Worm (Caenorhabditis elegans) whole organism, L4 larva: ENCODE results near the gene srx-17.

Source experiments
- D1046.2 ChIP-seq: fragments of 200-800 bp; sonication (Bioruptor generic); IDR thresholded peaks from 2 replicates; pipeline ENCODE4 v1.3.6; 2022; ENCODE audit warnings: missing genetic modification characterization, missing compliant biosample characterization
- F10B5.3 ChIP-seq: sonication (generic microtip); optimal IDR thresholded peaks from 2 replicates; lab custom pipeline; 2016; ENCODE audit warnings: mild to moderate bottlenecking, missing genetic modification characterization, missing compliant biosample characterization
- F37D6.2 ChIP-seq: sonication (generic microtip); optimal IDR thresholded peaks from 2 replicates; lab custom pipeline; 2016; ENCODE audit warnings: mild to moderate bottlenecking, missing genetic modification characterization, missing compliant biosample characterization
- F49E8.2 ChIP-seq: sonication (generic microtip); optimal IDR thresholded peaks from 2 replicates; lab custom pipeline; 2016; ENCODE audit warnings: missing compliant biosample characterization, mild to moderate bottlenecking, missing genetic modification characterization, borderline replicate concordance
- Y5F2A.4 ChIP-seq: fragments of 200-800 bp; sonication (Bioruptor generic); optimal IDR thresholded peaks from 2 replicates; lab custom pipeline; 2018; ENCODE audit warnings: mild to moderate bottlenecking, missing genetic modification characterization, missing compliant biosample characterization
- Y75B8A.6 ChIP-seq: fragments of 200-800 bp; sonication (Bioruptor generic); IDR thresholded peaks from 2 replicates; pipeline ENCODE4 v1.3.6; 2022; ENCODE audit warnings: missing genetic modification reagents, missing genetic modification characterization, missing compliant biosample characterization
- aha-1 ChIP-seq: fragments of 150-350 bp; peaks from one replicate; lab custom pipeline; 2014; ENCODE audit warnings: missing biosample characterization, missing genetic modification characterization
- ceh-32 ChIP-seq: sonication (generic microtip); optimal IDR thresholded peaks from 2 replicates; lab custom pipeline; 2016; ENCODE audit warnings: mild to moderate bottlenecking, missing genetic modification characterization, missing compliant biosample characterization; ENCODE audit not compliant: poor library complexity
- ceh-62 ChIP-seq: sonication (generic microtip); optimal IDR thresholded peaks from 2 replicates; lab custom pipeline; 2017; ENCODE audit warnings: missing biosample characterization, missing genetic modification characterization
- ces-1 ChIP-seq: fragments of 150-350 bp; sonication (generic microtip); optimal IDR thresholded peaks from 4 replicates; lab custom pipeline; 2014; ENCODE audit warnings: missing biosample characterization, missing genetic modification reagents, missing genetic modification characterization
- daf-16 ChIP-seq, 3 experiments: sonication (generic microtip); optimal IDR thresholded peaks; 2 replicates each; lab custom pipeline; 2016 to 2017; ENCODE audit warnings: missing genetic modification characterization in 3 of 3, missing genetic modification reagents in 3 of 3, mild to moderate bottlenecking in 2 of 3, missing compliant biosample characterization in 2 of 3, missing biosample characterization in 1 of 3, moderate library complexity in 1 of 3
- dmd-6 ChIP-seq: fragments of 200-800 bp; sonication (Bioruptor generic); IDR thresholded peaks from 2 replicates; pipeline ENCODE4 v1.3.6; 2022; ENCODE audit warnings: missing genetic modification reagents, missing genetic modification characterization, missing compliant biosample characterization
- egl-27 ChIP-seq: sonication (generic microtip); optimal IDR thresholded peaks from 3 replicates; lab custom pipeline; 2017; ENCODE audit warnings: missing biosample characterization, missing genetic modification reagents, missing genetic modification characterization
- fkh-10 ChIP-seq: fragments of 150-350 bp; optimal IDR thresholded peaks from 2 replicates; lab custom pipeline; 2014; ENCODE audit warnings: missing biosample characterization, missing genetic modification reagents, missing genetic modification characterization
- hmg-1.1 ChIP-seq: fragments of 200-800 bp; sonication (Bioruptor generic); IDR thresholded peaks from 2 replicates; pipeline ENCODE4 v1.3.6; 2022; ENCODE audit warnings: missing genetic modification reagents, missing genetic modification characterization, missing compliant biosample characterization
- jun-1 ChIP-seq: fragments of 150-350 bp; optimal IDR thresholded peaks from 2 replicates; lab custom pipeline; 2014; ENCODE audit warnings: missing biosample characterization, missing genetic modification reagents, missing genetic modification characterization
- lin-1 ChIP-seq: fragments of 200-800 bp; sonication (Bioruptor generic); IDR thresholded peaks from 2 replicates; pipeline ENCODE4 v1.3.6; 2022; ENCODE audit warnings: missing genetic modification reagents, missing genetic modification characterization, missing compliant biosample characterization
- lin-13 ChIP-seq: fragments of 150-350 bp; optimal IDR thresholded peaks from 2 replicates; lab custom pipeline; 2014; ENCODE audit warnings: missing biosample characterization, missing genetic modification reagents, missing genetic modification characterization
- lin-38 ChIP-seq: fragments of 200-800 bp; sonication (Bioruptor generic); IDR thresholded peaks from 2 replicates; pipeline ENCODE4 v1.3.6; 2022; ENCODE audit warnings: missing genetic modification reagents, missing genetic modification characterization, missing compliant biosample characterization
- lin-39 ChIP-seq: fragments of 150-350 bp; optimal IDR thresholded peaks from 2 replicates; lab custom pipeline; 2014; ENCODE audit warnings: missing biosample characterization, missing genetic modification reagents, missing genetic modification characterization
- lsy-2 ChIP-seq, 2 experiments: fragments of 150-350 bp in 1 of 2; sonication (generic microtip) in 1 of 2; optimal IDR thresholded peaks; 2 replicates each; lab custom pipeline; 2014 to 2017; ENCODE audit warnings: missing biosample characterization in 2 of 2, missing genetic modification characterization in 2 of 2
- mdl-1 ChIP-seq, 2 experiments: fragments of 150-350 bp in 1 of 2; sonication (generic microtip) in 1 of 2; optimal IDR thresholded peaks; 2 replicates each; lab custom pipeline; 2014 to 2017; ENCODE audit warnings: missing biosample characterization in 2 of 2, missing genetic modification characterization in 2 of 2
- mdt-29 ChIP-seq: fragments of 200-800 bp; sonication (Bioruptor generic); IDR thresholded peaks from 2 replicates; pipeline ENCODE4 v1.3.6; 2022; ENCODE audit warnings: missing genetic modification reagents, missing genetic modification characterization, missing compliant biosample characterization
- mep-1 ChIP-seq: fragments of 150-350 bp; sonication (generic microtip); optimal IDR thresholded peaks from 3 replicates; lab custom pipeline; 2014; ENCODE audit warnings: missing biosample characterization, missing genetic modification characterization
- mes-2 ChIP-seq: sonication (generic microtip); optimal IDR thresholded peaks from 2 replicates; lab custom pipeline; 2016; ENCODE audit warnings: missing genotype, mild to moderate bottlenecking, missing genetic modification characterization, missing compliant biosample characterization; ENCODE audit not compliant: poor library complexity, severe bottlenecking
- mxl-3 ChIP-seq: fragments of 200-800 bp; sonication (Bioruptor generic); optimal IDR thresholded peaks from 2 replicates; lab custom pipeline; 2018; ENCODE audit warnings: mild to moderate bottlenecking, missing genetic modification characterization, missing compliant biosample characterization
- nhr-11 ChIP-seq: fragments of 150-350 bp; optimal IDR thresholded peaks from 2 replicates; lab custom pipeline; 2014; ENCODE audit warnings: missing biosample characterization, missing genetic modification characterization
- nhr-111 ChIP-seq: fragments of 200-800 bp; sonication (Bioruptor generic); optimal IDR thresholded peaks from 2 replicates; lab custom pipeline; 2018; ENCODE audit warnings: mild to moderate bottlenecking, missing genetic modification characterization, missing compliant biosample characterization
- nhr-237 ChIP-seq: sonication (generic microtip); optimal IDR thresholded peaks from 2 replicates; lab custom pipeline; 2017; ENCODE audit warnings: missing biosample characterization, missing genetic modification characterization
- nhr-28 ChIP-seq: fragments of 150-350 bp; optimal IDR thresholded peaks from 2 replicates; lab custom pipeline; 2014; ENCODE audit warnings: missing biosample characterization, missing genetic modification characterization
- nhr-48 ChIP-seq: sonication (generic microtip); optimal IDR thresholded peaks from 2 replicates; lab custom pipeline; 2016; ENCODE audit warnings: mild to moderate bottlenecking, missing genetic modification characterization, missing compliant biosample characterization
- nhr-6 ChIP-seq: fragments of 150-350 bp; optimal IDR thresholded peaks from 2 replicates; lab custom pipeline; 2014; ENCODE audit warnings: missing biosample characterization, missing genetic modification characterization
- pha-4 ChIP-seq, 2 experiments: fragments of 150-350 bp in 1 of 2; fragments of 200-800 bp in 1 of 2; sonication (Bioruptor generic) in 1 of 2; IDR thresholded peaks in 1 of 2; optimal IDR thresholded peaks in 1 of 2; 2 replicates each; pipeline versions ENCODE4 v1.3.6 to Lab custom; 2014 to 2022; ENCODE audit warnings: missing genetic modification characterization in 2 of 2, missing genetic modification reagents in 2 of 2, missing biosample characterization in 1 of 2, missing compliant biosample characterization in 1 of 2
- php-3 ChIP-seq: fragments of 200-800 bp; sonication (Bioruptor generic); IDR thresholded peaks from 2 replicates; pipeline ENCODE4 v1.3.6; 2022; ENCODE audit warnings: missing genetic modification reagents, missing genetic modification characterization, missing compliant biosample characterization
- pqm-1 ChIP-seq: sonication (generic microtip); optimal IDR thresholded peaks from 2 replicates; lab custom pipeline; 2017; ENCODE audit warnings: missing biosample characterization, missing genetic modification characterization
- rbr-2 ChIP-seq: sonication (generic microtip); optimal IDR thresholded peaks from 2 replicates; lab custom pipeline; 2016; ENCODE audit warnings: missing genotype, missing genetic modification characterization, missing compliant biosample characterization
- saeg-2 ChIP-seq: fragments of 200-800 bp; sonication (Bioruptor generic); IDR thresholded peaks from 2 replicates; pipeline ENCODE4 v1.3.6; 2022; ENCODE audit warnings: missing genetic modification reagents, missing genetic modification characterization, missing compliant biosample characterization
- snpc-1.2 ChIP-seq: fragments of 200-800 bp; sonication (Bioruptor generic); IDR thresholded peaks from 2 replicates; pipeline ENCODE4 v1.3.6; 2022; ENCODE audit warnings: missing genetic modification reagents, missing genetic modification characterization, missing compliant biosample characterization
- spr-1 ChIP-seq: sonication (generic microtip); optimal IDR thresholded peaks from 2 replicates; lab custom pipeline; 2016; ENCODE audit warnings: mild to moderate bottlenecking, missing genetic modification characterization, missing compliant biosample characterization
- unc-39 ChIP-seq: sonication (generic microtip); optimal IDR thresholded peaks from 2 replicates; lab custom pipeline; 2017; ENCODE audit warnings: missing biosample characterization, missing genetic modification characterization
- unc-62 ChIP-seq, 3 experiments: fragments of 150-350 bp in 1 of 3; sonication (generic microtip); optimal IDR thresholded peaks in 2 of 3; peaks in 1 of 3; 1 replicate in 1 of 3; 2 replicates in 2 of 3; lab custom pipeline; 2014 to 2017; ENCODE audit warnings: missing biosample characterization in 3 of 3, missing genetic modification characterization in 3 of 3, missing genetic modification reagents in 3 of 3, missing genotype in 1 of 3
- vab-7 ChIP-seq: fragments of 200-800 bp; sonication (Bioruptor generic); IDR thresholded peaks from 2 replicates; pipeline ENCODE4 v1.3.6; 2022; ENCODE audit warnings: missing genetic modification reagents, missing genetic modification characterization, missing compliant biosample characterization
- zip-2 ChIP-seq: fragments of 150-350 bp; optimal IDR thresholded peaks from 2 replicates; lab custom pipeline; 2014; ENCODE audit warnings: missing biosample characterization, missing genetic modification characterization

Gene srx-17

DNA sequence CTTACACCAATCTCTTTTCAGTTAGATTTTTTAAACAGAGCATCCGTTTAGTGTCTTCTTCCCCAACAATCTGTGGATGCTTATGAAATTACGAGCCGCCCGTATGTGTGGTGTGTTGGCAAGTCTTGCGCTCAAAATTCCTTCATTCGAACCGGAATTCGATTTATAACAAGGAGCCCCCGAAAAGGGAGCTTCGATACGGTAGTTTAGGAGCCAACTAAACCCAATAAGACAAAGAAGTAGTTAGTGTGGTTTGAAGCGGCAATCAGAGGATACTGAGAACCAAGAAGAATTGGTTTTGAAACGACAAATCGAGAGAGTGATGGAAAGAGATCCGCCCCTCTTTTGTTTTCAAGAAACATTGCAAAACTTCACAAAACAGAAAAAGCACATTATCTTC lies 28.7 kb upstream of the srx-17 start:
- TF ChIP-seq D1046.2 (GFP tag; lab: Robert Waterston, UW): no peak
- TF ChIP-seq ces-1 (GFP tag; lab: Kevin White, UChicago): peak; percentile 47
- TF ChIP-seq lin-13 (GFP tag; lab: Kevin White, UChicago): no peak
- TF ChIP-seq mxl-3 (GFP tag; lab: Kevin White, UChicago): no peak
- TF ChIP-seq zip-2: no peak
- TF ChIP-seq mdt-29 (GFP tag; lab: Robert Waterston, UW): no peak
- TF ChIP-seq F10B5.3 (tag; lab: Kevin White, UChicago): no peak
- TF ChIP-seq pqm-1 (tag; lab: Kevin White, UChicago): no peak
- TF ChIP-seq, all 104 proteins: peak for 1

DNA sequence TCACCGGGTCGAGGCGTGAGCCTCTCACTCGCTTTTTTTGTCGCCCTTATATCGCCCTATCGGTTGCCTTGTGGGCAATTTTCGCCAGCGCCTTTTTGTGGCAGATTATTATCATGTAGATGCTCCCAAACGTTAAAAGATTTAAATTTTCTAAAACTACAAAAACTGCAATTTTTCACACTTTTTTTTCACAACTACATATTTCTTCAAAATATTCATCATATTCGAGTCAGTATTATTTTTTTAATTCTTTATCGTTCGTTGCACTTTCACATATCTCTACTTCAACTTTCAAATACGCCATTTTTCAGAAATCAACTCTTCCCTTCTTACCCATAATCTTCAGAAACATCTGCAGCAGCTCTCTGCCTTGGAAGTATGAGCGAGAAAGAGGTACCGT lies 28.1 kb upstream of the srx-17 start, which contains the start of gene ceh-24:
TSS of gene ceh-24 (plus strand) at position 301 of the 400 bp plus-strand sequence.
- TF ChIP-seq unc-39 (tag; lab: Kevin White, UChicago): no peak
- TF ChIP-seq nhr-28 (tag; lab: Kevin White, UChicago): no peak
- no peak for TF ChIP-seq Y5F2A.4 (GFP tag; lab: Kevin White, UChicago)
- no peak for TF ChIP-seq lin-38 (GFP tag; lab: Robert Waterston, UW)
- no peak for TF ChIP-seq ceh-62 (tag; lab: Kevin White, UChicago)
- TF ChIP-seq vab-7: no peak

DNA sequence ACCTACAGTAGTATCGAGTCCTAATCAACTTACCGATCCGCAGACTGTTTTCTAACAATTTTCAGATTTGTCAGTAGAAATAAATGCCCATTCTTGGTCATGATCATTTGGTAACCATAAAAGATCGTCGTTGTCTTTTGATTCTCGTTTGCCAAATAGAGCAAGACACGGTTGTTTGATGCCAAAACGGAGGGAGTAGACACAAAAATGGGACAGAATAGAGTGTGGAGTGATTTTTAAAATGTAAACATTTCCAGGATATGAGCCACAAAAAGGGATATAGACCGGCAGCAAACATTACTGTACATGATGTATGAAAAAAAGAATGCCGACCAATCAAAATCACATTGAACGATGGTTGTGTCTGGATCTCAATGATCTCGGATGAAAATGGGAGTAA lies 24.1 kb upstream of the srx-17 start, which contains the start of gene F55B12.2:
TSS of gene F55B12.2 (minus strand) at position 101 of the 400 bp plus-strand sequence.
- TF ChIP-seq aha-1 (tag; lab: Kevin White, UChicago) (peak; percentile 9), dmd-6 (no peak)

DNA sequence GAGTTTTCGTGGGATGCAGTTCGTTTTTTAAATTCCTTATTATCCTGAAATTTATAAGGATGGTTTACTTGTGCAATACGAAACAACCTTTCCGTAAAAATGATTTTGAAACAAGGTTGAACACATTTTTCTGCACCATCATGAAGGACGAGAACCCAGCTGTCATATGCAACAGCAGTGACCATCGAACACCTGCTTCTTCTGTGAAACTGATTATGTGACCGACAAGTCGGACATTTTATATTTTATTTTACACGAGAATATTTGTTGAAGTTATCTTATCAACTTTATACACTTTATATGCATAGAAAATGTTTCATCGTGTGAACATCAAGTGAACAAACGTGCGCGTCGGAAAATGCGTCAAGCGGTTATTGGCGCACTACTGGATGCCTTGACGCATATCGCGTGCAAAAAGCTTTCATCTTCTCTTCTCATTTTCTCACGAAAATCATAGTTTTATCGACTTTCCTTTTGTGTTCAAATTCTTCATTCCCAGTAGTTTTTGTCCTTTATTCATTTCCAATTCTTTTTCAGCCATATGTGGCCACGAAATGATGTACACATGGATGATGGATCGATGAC lies 22.1 kb upstream of the srx-17 start, which contains the start of gene sel-10:
TSS of gene sel-10 (plus strand) at position 538 of the 585 bp plus-strand sequence.
- no peak for TF ChIP-seq daf-16 (GFP tag; optimal IDR thresholded peaks at IDR 0.05; lab: Kevin White, UChicago)
- peak; percentile 38 for TF ChIP-seq daf-16 (tag; optimal IDR thresholded peaks at IDR 0.05; lab: Kevin White, UChicago)
- TF ChIP-seq unc-62 (GFP tag; optimal IDR thresholded peaks at IDR 0.05 in 1 of 2; lab: Kevin White, UChicago): peak in 1 of 2 experiments; percentile 59
- TF ChIP-seq unc-62 (tag; optimal IDR thresholded peaks at IDR 0.05; lab: Kevin White, UChicago): no peak
- TF ChIP-seq F37D6.2 (tag; lab: Kevin White, UChicago): peak; percentile 36
- no peak for TF ChIP-seq nhr-111 (GFP tag; lab: Kevin White, UChicago)
- no peak for TF ChIP-seq lin-39 (tag; lab: Kevin White, UChicago)
- TF ChIP-seq mdl-1 (tag; optimal IDR thresholded peaks at IDR 0.05; lab: Kevin White, UChicago): no peak
- no peak for TF ChIP-seq unc-39 (tag; lab: Kevin White, UChicago)
- TF ChIP-seq nhr-11 (tag; lab: Kevin White, UChicago): peak; percentile 60
- no peak for TF ChIP-seq fkh-10 (GFP tag; lab: Kevin White, UChicago)
- TF ChIP-seq nhr-28 (tag; lab: Kevin White, UChicago): peak; percentile 52
- peak in 1 of 2 experiments; percentile 83 for TF ChIP-seq lsy-2 (tag; optimal IDR thresholded peaks at IDR 0.05; lab: Kevin White, UChicago)
- TF ChIP-seq dmd-6: peak; percentile 70
- TF ChIP-seq lin-1 (GFP tag; lab: Robert Waterston, UW): no peak
- peak; percentile 84 for TF ChIP-seq mes-2 (tag; lab: Kevin White, UChicago)
- no peak for TF ChIP-seq egl-27 (tag; lab: Kevin White, UChicago)
- TF ChIP-seq nhr-48 (tag; lab: Kevin White, UChicago): peak; percentile 36
- TF ChIP-seq saeg-2 (GFP tag; lab: Robert Waterston, UW): no peak
- TF ChIP-seq rbr-2 (tag; lab: Kevin White, UChicago): peak; percentile 74
- TF ChIP-seq jun-1 (tag; lab: Kevin White, UChicago): no peak
- TF ChIP-seq hmg-1.1 (GFP tag; lab: Robert Waterston, UW): 0 out of 2 replicates have a peak, but pooled peaks have one; percentile 59
- peak; percentile 71 for TF ChIP-seq php-3 (GFP tag; lab: Robert Waterston, UW)
- no peak for TF ChIP-seq ceh-32 (tag; lab: Kevin White, UChicago)
- peak; percentile 30; the same call in 1 of the 2 replicates for TF ChIP-seq pha-4 (GFP tag; IDR thresholded peaks at IDR 0.05; lab: Robert Waterston, UW)
- TF ChIP-seq pha-4 (tag; optimal IDR thresholded peaks at IDR 0.05; lab: Kevin White, UChicago): peak; percentile 47
- TF ChIP-seq nhr-6 (tag; lab: Kevin White, UChicago): peak; percentile 89
- TF ChIP-seq snpc-1.2: no peak
- TF ChIP-seq nhr-237 (tag; lab: Kevin White, UChicago): no peak
- no peak for TF ChIP-seq Y5F2A.4 (GFP tag; lab: Kevin White, UChicago)
- peak; percentile 66 for TF ChIP-seq lin-13 (GFP tag; lab: Kevin White, UChicago)
- TF ChIP-seq spr-1 (tag; lab: Kevin White, UChicago): no peak
- no peak for TF ChIP-seq mep-1 (tag; lab: Kevin White, UChicago)
- TF ChIP-seq Y75B8A.6 (GFP tag; lab: Robert Waterston, UW): no peak
- TF ChIP-seq F49E8.2: no peak
